Fruit fly (Drosophila melanogaster) whole organism, wandering third instar larva: ENCODE measurements around the gene MP1.

Source experiments
- GATAd ChIP-seq: sonication (Bioruptor generic); optimal IDR thresholded peaks from 2 replicates; lab custom pipeline; 2016; ENCODE audit warnings: missing biosample characterization, missing genetic modification characterization
- OdsH ChIP-seq: fragments of 200-800 bp; sonication (Bioruptor generic); optimal IDR thresholded peaks from 2 replicates; lab custom pipeline; 2016; ENCODE audit warnings: missing biosample characterization, mild to moderate bottlenecking, missing genetic modification characterization
- h ChIP-seq: fragments of 200-800 bp; sonication (Bioruptor generic); optimal IDR thresholded peaks from 3 replicates; lab custom pipeline; 2016; ENCODE audit warnings: missing biosample characterization, mild to moderate bottlenecking, missing genetic modification characterization
- pan ChIP-seq: fragments of >200 bp; optimal IDR thresholded peaks from 2 replicates; lab custom pipeline; 2017

dm6 chr3R:4282207-4282606, 25.5 kb upstream of the MP1 start:
- TF ChIP-seq OdsH (GFP tag; lab: Kevin White, UChicago), result no peak
- TF ChIP-seq GATAd (GFP tag; lab: Kevin White, UChicago), result no peak
- TF ChIP-seq pan (lab: Kevin White, UChicago), result no peak
- no peak for TF ChIP-seq h
